Fruit fly (Drosophila melanogaster) whole organism, prepupa: Measurements from ENCODE around the gene CG33688.

Experiments used
- Blimp-1 ChIP-seq: fragments of 200-800 bp; sonication (Bioruptor generic); optimal IDR thresholded peaks from 3 replicates; lab custom pipeline; 2017; ENCODE audit warnings: missing biosample characterization, missing genetic modification characterization, mild to moderate bottlenecking, moderate library complexity, missing genetic modification reagents
- CG10631 ChIP-seq: fragments of 200-800 bp; sonication (Bioruptor generic); optimal IDR thresholded peaks from 2 replicates; lab custom pipeline; 2016; ENCODE audit warnings: missing biosample characterization, missing genetic modification characterization
- CG10669 ChIP-seq: fragments of 200-800 bp; sonication (Bioruptor generic); optimal IDR thresholded peaks from 3 replicates; lab custom pipeline; 2018; ENCODE audit warnings: missing biosample characterization, mild to moderate bottlenecking, missing genetic modification characterization, moderate library complexity
- CG11294 ChIP-seq: fragments of 200-800 bp; sonication (Bioruptor generic); IDR thresholded peaks from 2 replicates; pipeline ENCODE4 v1.3.6; 2022; ENCODE audit warnings: missing biosample characterization, missing genetic modification characterization
- CG11902 ChIP-seq: fragments of 200-800 bp; sonication (Bioruptor generic); optimal IDR thresholded peaks from 3 replicates; lab custom pipeline; 2016; ENCODE audit warnings: missing biosample characterization, missing genetic modification characterization
- CG15336 ChIP-seq: fragments of 200-800 bp; sonication (Bioruptor generic); IDR thresholded peaks from 2 replicates; pipeline ENCODE4 v1.3.6; 2022; ENCODE audit warnings: missing biosample characterization, missing genetic modification characterization
- CG16779 ChIP-seq: fragments of 200-800 bp; sonication (Bioruptor generic); optimal IDR thresholded peaks from 3 replicates; lab custom pipeline; 2017; ENCODE audit warnings: missing biosample characterization, mild to moderate bottlenecking, missing genetic modification characterization
- CG3032 ChIP-seq: fragments of 200-800 bp; optimal IDR thresholded peaks from 2 replicates; lab custom pipeline; 2019; ENCODE audit warnings: missing biosample characterization, mild to moderate bottlenecking, missing genetic modification characterization, moderate library complexity
- CG32006 ChIP-seq: fragments of 200-800 bp; sonication (Bioruptor generic); optimal IDR thresholded peaks from 3 replicates; lab custom pipeline; 2017; ENCODE audit warnings: missing biosample characterization, mild to moderate bottlenecking, missing genetic modification characterization
- CG34406 ChIP-seq: fragments of 200-800 bp; sonication (Bioruptor generic); optimal IDR thresholded peaks from 3 replicates; lab custom pipeline; 2016; ENCODE audit warnings: missing biosample characterization, missing genetic modification characterization
- CG3919 ChIP-seq: fragments of 200-800 bp; sonication (Bioruptor generic); optimal IDR thresholded peaks from 3 replicates; lab custom pipeline; 2016; ENCODE audit warnings: missing biosample characterization, missing genetic modification characterization
- CG4318 ChIP-seq: fragments of 200-800 bp; sonication (Bioruptor generic); optimal IDR thresholded peaks from 3 replicates; lab custom pipeline; 2017; ENCODE audit warnings: missing biosample characterization, mild to moderate bottlenecking, missing genetic modification characterization
- CG6163 ChIP-seq: fragments of 200-800 bp; sonication (Bioruptor generic); IDR thresholded peaks from 3 replicates; pipeline ENCODE4 v1.3.6; 2022; ENCODE audit warnings: missing biosample characterization, missing genetic modification characterization
- CG6276 ChIP-seq: fragments of 200-800 bp; sonication (Bioruptor generic); optimal IDR thresholded peaks from 2 replicates; lab custom pipeline; 2017; ENCODE audit warnings: missing biosample characterization, mild to moderate bottlenecking, missing genetic modification characterization
- CG6792 ChIP-seq: fragments of 200-800 bp; sonication (Bioruptor generic); optimal IDR thresholded peaks from 3 replicates; lab custom pipeline; 2016; ENCODE audit warnings: missing biosample characterization, missing genetic modification characterization
- CG6854 ChIP-seq: fragments of 200-800 bp; sonication (Bioruptor generic); optimal IDR thresholded peaks from 2 replicates; lab custom pipeline; 2017; ENCODE audit warnings: missing biosample characterization, mild to moderate bottlenecking, missing genetic modification characterization
- CG8119 ChIP-seq: fragments of 200-800 bp; sonication (Bioruptor generic); IDR thresholded peaks from 3 replicates; pipeline ENCODE4 v1.3.6; 2022; ENCODE audit warnings: missing biosample characterization, missing genetic modification characterization
- CG8319 ChIP-seq: fragments of 200-800 bp; sonication (Bioruptor generic); optimal IDR thresholded peaks from 3 replicates; lab custom pipeline; 2016; ENCODE audit warnings: missing biosample characterization, missing genetic modification characterization
- CG8632 ChIP-seq: fragments of 200-800 bp; sonication (Bioruptor generic); optimal IDR thresholded peaks from 3 replicates; lab custom pipeline; 2016; ENCODE audit warnings: missing biosample characterization, missing genetic modification characterization
- CG9139 ChIP-seq: fragments of 200-800 bp; sonication (Bioruptor generic); optimal IDR thresholded peaks from 3 replicates; lab custom pipeline; 2017; ENCODE audit warnings: missing biosample characterization, mild to moderate bottlenecking, missing genetic modification characterization
- Eip75B ChIP-seq: fragments of 200-800 bp; sonication (Bioruptor generic); optimal IDR thresholded peaks from 3 replicates; lab custom pipeline; 2016; ENCODE audit warnings: missing biosample characterization, missing genetic modification characterization
- Eip78C ChIP-seq: fragments of 200-800 bp; sonication (Bioruptor generic); peaks from one replicate; lab custom pipeline; 2016; ENCODE audit warnings: missing biosample characterization, missing genetic modification characterization
- Eip93F ChIP-seq: fragments of 200-800 bp; sonication (Bioruptor generic); optimal IDR thresholded peaks from 2 replicates; lab custom pipeline; 2016; ENCODE audit warnings: missing biosample characterization, mild to moderate bottlenecking, missing genetic modification characterization
- Ets21C ChIP-seq: fragments of 200-800 bp; sonication (Bioruptor generic); optimal IDR thresholded peaks from 3 replicates; lab custom pipeline; 2016; ENCODE audit warnings: missing biosample characterization, missing genetic modification characterization
- Ets96B ChIP-seq: fragments of 200-800 bp; optimal IDR thresholded peaks from 2 replicates; lab custom pipeline; 2019; ENCODE audit warnings: missing biosample characterization, mild to moderate bottlenecking, missing genetic modification characterization, moderate library complexity
- Gug ChIP-seq: fragments of 200-800 bp; sonication (Bioruptor generic); IDR thresholded peaks from 2 replicates; pipeline ENCODE4 v1.3.6; 2022; ENCODE audit warnings: missing biosample characterization, missing genetic modification characterization
- Hr39 ChIP-seq: fragments of 200-800 bp; sonication (Bioruptor generic); optimal IDR thresholded peaks from 2 replicates; lab custom pipeline; 2016; ENCODE audit warnings: missing biosample characterization, missing genetic modification characterization
- Met ChIP-seq: fragments of 200-800 bp; sonication (Bioruptor generic); optimal IDR thresholded peaks from 3 replicates; lab custom pipeline; 2016; ENCODE audit warnings: missing biosample characterization, missing genetic modification characterization
- Smox ChIP-seq: fragments of 200-800 bp; sonication (Bioruptor generic); optimal IDR thresholded peaks from 3 replicates; lab custom pipeline; 2016; ENCODE audit warnings: missing biosample characterization, missing genetic modification characterization
- Sox102F ChIP-seq: fragments of 200-800 bp; sonication (Bioruptor generic); optimal IDR thresholded peaks from 2 replicates; lab custom pipeline; 2016; ENCODE audit warnings: missing biosample characterization, mild to moderate bottlenecking, missing genetic modification characterization
- Sox14 ChIP-seq: fragments of 200-800 bp; sonication (Bioruptor generic); optimal IDR thresholded peaks from 3 replicates; lab custom pipeline; 2016; ENCODE audit warnings: missing biosample characterization, missing genetic modification characterization
- Sox15 ChIP-seq: fragments of 200-800 bp; sonication (Bioruptor generic); optimal IDR thresholded peaks from 3 replicates; lab custom pipeline; 2016; ENCODE audit warnings: missing biosample characterization, missing genetic modification characterization
- achi ChIP-seq: fragments of 200-800 bp; sonication (Bioruptor generic); optimal IDR thresholded peaks from 3 replicates; lab custom pipeline; 2016; ENCODE audit warnings: missing biosample characterization, missing genetic modification characterization
- acj6 ChIP-seq: fragments of 200-800 bp; sonication (Bioruptor generic); optimal IDR thresholded peaks from 3 replicates; lab custom pipeline; 2016; ENCODE audit warnings: missing biosample characterization, missing genetic modification characterization
- dac ChIP-seq: fragments of 200-800 bp; sonication (Bioruptor generic); optimal IDR thresholded peaks from 2 replicates; lab custom pipeline; 2017; ENCODE audit warnings: missing biosample characterization, mild to moderate bottlenecking, missing genetic modification characterization
- dsx ChIP-seq: fragments of 200-800 bp; optimal IDR thresholded peaks from 3 replicates; lab custom pipeline; 2019; ENCODE audit warnings: missing biosample characterization, mild to moderate bottlenecking, missing genetic modification characterization, moderate library complexity; ENCODE audit not compliant: poor library complexity, severe bottlenecking
- esn ChIP-seq: fragments of 200-800 bp; sonication (Bioruptor generic); optimal IDR thresholded peaks from 2 replicates; lab custom pipeline; 2016; ENCODE audit warnings: missing biosample characterization, mild to moderate bottlenecking, missing genetic modification characterization, moderate library complexity
- fd59A ChIP-seq: fragments of 200-800 bp; sonication (Bioruptor generic); optimal IDR thresholded peaks from 2 replicates; lab custom pipeline; 2017; ENCODE audit warnings: missing biosample characterization, mild to moderate bottlenecking, missing genetic modification characterization, missing genetic modification reagents
- fd85E ChIP-seq: fragments of 200-800 bp; sonication (Bioruptor generic); optimal IDR thresholded peaks from 3 replicates; lab custom pipeline; 2016; ENCODE audit warnings: missing biosample characterization, missing genetic modification characterization
- fkh ChIP-seq: fragments of 200-800 bp; sonication (Bioruptor generic); optimal IDR thresholded peaks from 3 replicates; lab custom pipeline; 2017; ENCODE audit warnings: missing biosample characterization, mild to moderate bottlenecking, missing genetic modification characterization, moderate library complexity
- lz ChIP-seq: fragments of 200-800 bp; sonication (Bioruptor generic); optimal IDR thresholded peaks from 3 replicates; lab custom pipeline; 2016; ENCODE audit warnings: missing biosample characterization, missing genetic modification characterization
- net ChIP-seq: fragments of 200-800 bp; sonication (Bioruptor generic); optimal IDR thresholded peaks from 3 replicates; lab custom pipeline; 2016; ENCODE audit warnings: missing biosample characterization, missing genetic modification characterization
- pdm3 ChIP-seq: fragments of 200-800 bp; sonication (Bioruptor generic); optimal IDR thresholded peaks from 3 replicates; lab custom pipeline; 2016; ENCODE audit warnings: missing biosample characterization, missing genetic modification characterization
- spab ChIP-seq: fragments of 200-800 bp; sonication (Bioruptor generic); optimal IDR thresholded peaks from 2 replicates; lab custom pipeline; 2017; ENCODE audit warnings: missing biosample characterization, mild to moderate bottlenecking, missing genetic modification characterization, missing genetic modification reagents
- ss ChIP-seq, 2 experiments: fragments of 200-800 bp; sonication (Bioruptor generic); optimal IDR thresholded peaks; 2 replicates in 1 of 2; 3 replicates in 1 of 2; lab custom pipeline; 2017 to 2018; ENCODE audit warnings: mild to moderate bottlenecking in 2 of 2, missing biosample characterization in 2 of 2, missing genetic modification characterization in 2 of 2, moderate library complexity in 1 of 2
- topi ChIP-seq: fragments of 200-800 bp; sonication (Bioruptor generic); optimal IDR thresholded peaks from 3 replicates; lab custom pipeline; 2016; ENCODE audit warnings: missing biosample characterization, missing genetic modification characterization
- vri ChIP-seq: fragments of 200-800 bp; sonication (Bioruptor generic); optimal IDR thresholded peaks from 3 replicates; lab custom pipeline; 2016; ENCODE audit warnings: missing biosample characterization, mild to moderate bottlenecking, missing genetic modification characterization

Gene CG33688

DNA sequence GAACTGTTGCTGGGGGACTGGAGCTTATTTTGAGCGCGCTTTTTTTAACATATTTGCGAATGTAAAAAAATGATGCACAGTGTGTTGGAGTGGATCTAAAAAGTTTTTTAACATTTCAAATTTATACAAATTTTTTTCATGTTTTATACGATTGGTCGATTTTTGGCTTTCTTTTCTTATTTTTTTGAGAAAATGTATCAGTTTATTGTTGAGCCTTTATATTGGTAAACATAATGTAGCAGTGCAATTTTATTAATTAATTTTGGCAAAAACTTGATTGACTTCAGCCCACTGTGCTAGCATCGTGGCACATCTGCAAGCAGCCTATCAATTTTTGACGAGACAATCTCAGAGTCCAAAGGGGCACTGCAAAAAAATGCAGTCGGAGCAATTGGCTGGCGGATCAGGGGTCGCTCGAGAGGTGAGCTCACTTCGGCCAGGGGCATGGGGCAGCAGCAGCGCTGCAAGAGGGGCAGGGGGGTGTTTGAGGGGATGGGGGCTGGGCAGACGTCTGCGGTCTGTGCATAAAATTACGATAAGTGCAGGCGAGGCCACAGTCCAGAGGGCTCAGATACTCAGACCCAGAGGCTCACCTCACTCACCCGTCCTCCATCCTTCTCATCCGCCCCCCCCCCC is 23.3 kb upstream of the CG33688 start (continued):
- TF ChIP-seq CG6276 (GFP tag; lab: Kevin White, UChicago) (peak; percentile 6), CG10669 (GFP tag; lab: Kevin White, UChicago) (peak; percentile 84), CG11294 (GFP tag; lab: Robert Waterston, UW) (no peak; the same call in 1 of the 2 replicates), CG9139 (GFP tag; lab: Kevin White, UChicago) (peak; percentile 70), Eip75B (peak; percentile 87), Gug (GFP tag; lab: Robert Waterston, UW) (peak; percentile 41), CG32006 (GFP tag; lab: Kevin White, UChicago) (peak; percentile 49), CG10631 (GFP tag; lab: Kevin White, UChicago) (peak; percentile 70), Sox14 (peak; percentile 87), Smox (GFP tag; lab: Kevin White, UChicago) (peak; percentile 85), CG4318 (peak; percentile 12), CG6163 (GFP tag; lab: Robert Waterston, UW) (peak; percentile 85), CG6792 (GFP tag; lab: Kevin White, UChicago) (peak; percentile 86), vri (GFP tag; lab: Kevin White, UChicago) (peak; percentile 68), Sox102F (GFP tag; lab: Kevin White, UChicago) (peak; percentile 87), achi (GFP tag; lab: Kevin White, UChicago) (peak; percentile 81), Ets96B (tag; lab: Kevin White, UChicago) (peak; percentile 89), CG8119 (peak; percentile 65; the same call in 2 of the 3 replicates), ss (GFP tag; optimal IDR thresholded peaks at IDR 0.05; lab: Kevin White, UChicago) (peak; percentile 76 to 84), net (GFP tag; lab: Kevin White, UChicago) (peak; percentile 86), Hr39 (GFP tag; lab: Kevin White, UChicago) (peak; percentile 73), Blimp-1 (GFP tag; lab: Kevin White, UChicago) (peak; percentile 54), dac (no peak)

DNA sequence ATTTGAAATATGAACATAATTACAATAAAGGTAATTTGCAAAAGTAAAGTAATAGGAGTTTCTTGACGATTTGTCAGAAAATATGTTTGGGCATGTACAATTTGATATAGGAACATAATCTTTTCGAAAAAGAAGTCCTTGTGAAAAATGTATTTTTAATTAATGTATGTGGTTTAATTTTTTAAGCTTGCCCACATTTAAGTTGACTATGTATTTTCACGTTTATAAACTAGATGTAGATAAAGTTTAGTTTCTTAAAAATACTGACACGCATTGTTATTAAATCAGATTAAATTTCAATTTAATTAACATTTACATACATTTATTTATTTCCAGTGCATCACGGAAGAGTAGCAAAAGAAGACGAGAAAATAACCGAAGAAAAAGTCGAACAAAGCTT is 22.5 kb upstream of the CG33688 start:
- TF ChIP-seq CG6163 (GFP tag; lab: Robert Waterston, UW) (no peak), Ets96B (tag; lab: Kevin White, UChicago) (peak; percentile 82), Eip78C (GFP tag; lab: Kevin White, UChicago) (peak; percentile 96), CG10631 (GFP tag; lab: Kevin White, UChicago) (peak; percentile 73), Sox102F (GFP tag; lab: Kevin White, UChicago) (peak; percentile 60), fd85E (no peak), CG11902 (peak; percentile 29), dsx (peak; percentile 79), esn (GFP tag; lab: Kevin White, UChicago) (peak; percentile 81), Eip75B (peak; percentile 68), Met (peak; percentile 78), net (GFP tag; lab: Kevin White, UChicago) (peak; percentile 51), fd59A (GFP tag; lab: Kevin White, UChicago) (peak; percentile 69), Ets21C (peak; percentile 31), topi (GFP tag; lab: Kevin White, UChicago) (peak; percentile 77), CG8119 (no peak), CG8632 (GFP tag; lab: Kevin White, UChicago) (peak; percentile 59), Eip93F (no peak), CG6792 (GFP tag; lab: Kevin White, UChicago) (peak; percentile 58), spab (GFP tag; lab: Kevin White, UChicago) (peak; percentile 76), CG8319 (GFP tag; lab: Kevin White, UChicago) (peak; percentile 32), CG3919 (peak; percentile 58), dac (no peak), CG11294 (GFP tag; lab: Robert Waterston, UW) (no peak), fkh (GFP tag; lab: Kevin White, UChicago) (no peak), CG15336 (GFP tag; lab: Robert Waterston, UW) (no peak), CG3032 (peak; percentile 79), acj6 (peak; percentile 72), Sox15 (GFP tag; lab: Kevin White, UChicago) (peak; percentile 57), CG16779 (no peak), CG34406 (peak; percentile 62), lz (GFP tag; lab: Kevin White, UChicago) (peak; percentile 63), CG6854 (no peak), Sox14 (peak; percentile 65), CG9139 (GFP tag; lab: Kevin White, UChicago) (peak; percentile 46), achi (GFP tag; lab: Kevin White, UChicago) (peak; percentile 49), pdm3 (GFP tag; lab: Kevin White, UChicago) (peak; percentile 66)
